Worm (Caenorhabditis elegans): ENCODE results near the gene F55H2.7.
A peak's percentile ranks its signal among the peaks of the same experiment; 100 is the strongest.

The F55H2.7 gene

DNA sequence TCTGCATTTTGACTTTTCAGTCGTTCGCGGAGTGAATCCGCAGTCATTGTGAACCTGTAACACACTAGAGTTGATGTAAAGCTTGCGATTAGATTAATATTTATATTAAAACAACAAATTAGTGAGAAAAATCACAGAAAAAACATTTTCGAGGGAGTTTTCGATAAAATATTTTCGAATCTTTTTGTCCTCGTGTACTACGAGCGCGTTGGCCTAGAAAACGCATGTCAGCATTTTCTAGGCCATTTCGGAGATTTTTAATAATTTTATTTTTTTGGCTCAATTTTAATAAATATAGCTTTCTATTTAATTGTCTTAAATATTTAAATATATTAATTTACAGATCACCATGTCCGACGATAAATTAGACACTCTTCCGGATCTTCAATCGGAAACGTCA lies 50.6 kb downstream of the F55H2.7 start, which contains the start of gene B0464.9 (continued):
- no peak for TF ChIP-seq daf-12 (tag; optimal IDR thresholded peaks at IDR 0.05)
- TF ChIP-seq nhr-48 (tag; optimal IDR thresholded peaks at IDR 0.05), result no peak
- TF ChIP-seq zfp-2 (tag; optimal IDR thresholded peaks at IDR 0.05), result no peak
- TF ChIP-seq nhr-11 (tag; optimal IDR thresholded peaks at IDR 0.05), result no peak
- TF ChIP-seq dve-1 (tag; optimal IDR thresholded peaks at IDR 0.05; ENCODE audit: insufficient read depth), result peak; percentile 51
- no peak for TF ChIP-seq mdl-1 (tag; optimal IDR thresholded peaks at IDR 0.05)
- no peak for TF ChIP-seq jun-1 (tag; optimal IDR thresholded peaks at IDR 0.05)
- TF ChIP-seq mep-1 (tag; optimal IDR thresholded peaks at IDR 0.05), result peak; percentile 36

Data from whole organism, L4 larva.